Fruit fly (Drosophila melanogaster) whole organism, embryonic: ENCODE data around the gene Mms19.

ENCODE experiments used
- BEAF-32 ChIP-seq: fragments of 200-800 bp; sonication (Bioruptor generic); optimal IDR thresholded peaks from 3 replicates; lab custom pipeline; 2017; ENCODE audit warnings: missing biosample characterization, missing genetic modification characterization, mild to moderate bottlenecking, moderate library complexity, missing genetic modification reagents
- Bteb2 ChIP-seq: fragments of 200-800 bp; sonication (Bioruptor generic); optimal IDR thresholded peaks from 2 replicates; lab custom pipeline; 2016; ENCODE audit warnings: missing biosample characterization, missing genetic modification characterization
- CG13624 ChIP-seq: fragments of 200-800 bp; sonication (Bioruptor generic); optimal IDR thresholded peaks from 2 replicates; lab custom pipeline; 2016; ENCODE audit warnings: missing biosample characterization, missing genetic modification characterization
- CG14860 ChIP-seq: fragments of 200-800 bp; sonication (Bioruptor generic); IDR thresholded peaks from 3 replicates; pipeline ENCODE4 v1.3.6; 2022; ENCODE audit warnings: missing biosample characterization, missing genetic modification characterization; ENCODE audit not compliant: partially characterized antibody
- CG14965 ChIP-seq: fragments of 200-800 bp; sonication (Bioruptor generic); optimal IDR thresholded peaks from 2 replicates; lab custom pipeline; 2016; ENCODE audit warnings: missing biosample characterization, missing genetic modification characterization, borderline replicate concordance
- CG15011 ChIP-seq: fragments of 200-800 bp; sonication (Bioruptor generic); optimal IDR thresholded peaks from 3 replicates; lab custom pipeline; 2018; ENCODE audit warnings: missing biosample characterization, mild to moderate bottlenecking, missing genetic modification characterization
- CG1647 ChIP-seq: fragments of 200-800 bp; sonication (Bioruptor generic); optimal IDR thresholded peaks from 3 replicates; lab custom pipeline; 2016; ENCODE audit warnings: missing biosample characterization, missing genetic modification characterization
- CG1832 ChIP-seq: fragments of 200-800 bp; sonication (Bioruptor generic); optimal IDR thresholded peaks from 2 replicates; lab custom pipeline; 2017; ENCODE audit warnings: missing biosample characterization, mild to moderate bottlenecking, missing genetic modification characterization, inconsistent platforms
- CG2129 ChIP-seq: fragments of 200-800 bp; sonication (Bioruptor generic); IDR thresholded peaks from 2 replicates; pipeline ENCODE4 v1.3.6; 2022; ENCODE audit warnings: missing biosample characterization, missing genetic modification characterization; ENCODE audit not compliant: partially characterized antibody
- CG4360 ChIP-seq: fragments of 200-800 bp; sonication (Bioruptor generic); IDR thresholded peaks from 2 replicates; pipeline ENCODE4 v1.3.6; 2022; ENCODE audit warnings: missing biosample characterization, missing genetic modification characterization
- CG6683 ChIP-seq: fragments of 200-800 bp; sonication (Bioruptor generic); optimal IDR thresholded peaks from 2 replicates; lab custom pipeline; 2017; ENCODE audit warnings: missing biosample characterization, mild to moderate bottlenecking, missing genetic modification characterization, missing genetic modification reagents
- CG6791 ChIP-seq: fragments of 200-800 bp; sonication (Bioruptor generic); IDR thresholded peaks from 3 replicates; pipeline ENCODE4 v1.3.6; 2022; ENCODE audit warnings: missing biosample characterization, missing genetic modification characterization; ENCODE audit not compliant: partially characterized antibody
- CG7556 ChIP-seq: fragments of 200-800 bp; sonication (Bioruptor generic); optimal IDR thresholded peaks from 2 replicates; lab custom pipeline; 2017; ENCODE audit warnings: missing biosample characterization, mild to moderate bottlenecking, missing genetic modification characterization
- CG8478 ChIP-seq: fragments of >200 bp; optimal IDR thresholded peaks from 2 replicates; lab custom pipeline; 2018
- CG9437 ChIP-seq: fragments of 200-800 bp; sonication (Bioruptor generic); optimal IDR thresholded peaks from 2 replicates; lab custom pipeline; 2018; ENCODE audit warnings: missing biosample characterization, mild to moderate bottlenecking, missing genetic modification characterization
- CG9797 ChIP-seq: fragments of 200-800 bp; sonication (Bioruptor generic); optimal IDR thresholded peaks from 3 replicates; lab custom pipeline; 2018; ENCODE audit warnings: missing biosample characterization, mild to moderate bottlenecking, missing genetic modification characterization
- Dref ChIP-seq: fragments of 200-800 bp; sonication (Bioruptor generic); IDR thresholded peaks from 2 replicates; pipeline ENCODE4 v1.3.6; 2022; ENCODE audit warnings: missing biosample characterization, missing genetic modification characterization
- Fer1 ChIP-seq: fragments of 200-800 bp; sonication (Bioruptor generic); optimal IDR thresholded peaks from 2 replicates; lab custom pipeline; 2017; ENCODE audit warnings: missing biosample characterization, mild to moderate bottlenecking, missing genetic modification characterization
- HmgZ ChIP-seq: fragments of 200-800 bp; sonication (Bioruptor generic); optimal IDR thresholded peaks from 2 replicates; lab custom pipeline; 2018; ENCODE audit warnings: missing biosample characterization, mild to moderate bottlenecking, missing genetic modification characterization
- Jarid2 ChIP-seq: fragments of 200-800 bp; sonication (Bioruptor generic); optimal IDR thresholded peaks from 3 replicates; lab custom pipeline; 2017; ENCODE audit warnings: mild to moderate bottlenecking, missing biosample characterization, missing genetic modification reagents, missing genetic modification characterization
- Max ChIP-seq: fragments of 200-800 bp; sonication (Bioruptor generic); optimal IDR thresholded peaks from 2 replicates; lab custom pipeline; 2016; ENCODE audit warnings: missing biosample characterization, mild to moderate bottlenecking, missing genetic modification characterization
- Myb ChIP-seq: fragments of 200-800 bp; sonication (Bioruptor generic); optimal IDR thresholded peaks from 2 replicates; lab custom pipeline; 2016; ENCODE audit warnings: missing biosample characterization, missing genetic modification characterization
- NK7.1 ChIP-seq: fragments of 200-800 bp; sonication (Bioruptor generic); optimal IDR thresholded peaks from 3 replicates; lab custom pipeline; 2016; ENCODE audit warnings: missing biosample characterization, missing genetic modification characterization
- Nf-YB ChIP-seq: fragments of 200-800 bp; sonication (Bioruptor generic); optimal IDR thresholded peaks from 3 replicates; lab custom pipeline; 2019; ENCODE audit warnings: missing biosample characterization, mild to moderate bottlenecking, missing genetic modification characterization, moderate library complexity
- Optix ChIP-seq: fragments of 200-800 bp; sonication (Bioruptor generic); IDR thresholded peaks from 3 replicates; pipeline ENCODE4 v1.3.6; 2022; ENCODE audit warnings: missing biosample characterization, missing genetic modification characterization
- Rfx ChIP-seq: fragments of 200-800 bp; sonication (Bioruptor generic); IDR thresholded peaks from 2 replicates; pipeline ENCODE4 v1.3.6; 2022; ENCODE audit warnings: missing biosample characterization, missing genetic modification characterization
- amos ChIP-seq: fragments of 200-800 bp; sonication (Bioruptor generic); IDR thresholded peaks from 2 replicates; pipeline ENCODE4 v1.3.6; 2022; ENCODE audit warnings: missing biosample characterization, missing genetic modification characterization; ENCODE audit not compliant: partially characterized antibody
- ap ChIP-seq: fragments of 200-800 bp; sonication (Bioruptor generic); IDR thresholded peaks from 2 replicates; pipeline ENCODE4 v1.3.6; 2022; ENCODE audit warnings: missing biosample characterization, missing genetic modification characterization
- bab2 ChIP-seq: fragments of 200-800 bp; sonication (Bioruptor generic); optimal IDR thresholded peaks from 2 replicates; lab custom pipeline; 2016; ENCODE audit warnings: missing biosample characterization, missing genetic modification characterization
- cas ChIP-seq: fragments of 200-800 bp; sonication (Bioruptor generic); IDR thresholded peaks from 2 replicates; pipeline ENCODE4 v1.3.6; 2022; ENCODE audit warnings: missing biosample characterization, missing genetic modification characterization
- crol ChIP-seq: fragments of 200-800 bp; sonication (Bioruptor generic); IDR thresholded peaks from 2 replicates; pipeline ENCODE4 v1.3.6; 2022; ENCODE audit warnings: missing biosample characterization, missing genetic modification characterization
- da ChIP-seq: fragments of 200-800 bp; sonication (Bioruptor generic); optimal IDR thresholded peaks from 2 replicates; lab custom pipeline; 2016; ENCODE audit warnings: missing biosample characterization, missing genetic modification characterization
- dati ChIP-seq: fragments of 200-800 bp; sonication (Bioruptor generic); IDR thresholded peaks from 2 replicates; pipeline ENCODE4 v1.3.6; 2022; ENCODE audit warnings: missing biosample characterization, missing genetic modification characterization
- dpn ChIP-seq, 2 experiments: fragments of 200-800 bp; sonication (Bioruptor generic); optimal IDR thresholded peaks; 3 replicates each; lab custom pipeline; 2016; ENCODE audit warnings: missing biosample characterization in 2 of 2, missing genetic modification characterization in 2 of 2
- en ChIP-seq: fragments of 200-800 bp; sonication (Bioruptor generic); optimal IDR thresholded peaks from 2 replicates; lab custom pipeline; 2016; ENCODE audit warnings: missing biosample characterization, missing genetic modification characterization
- esg ChIP-seq: fragments of 200-800 bp; sonication (Bioruptor generic); conservative IDR thresholded peaks from 2 replicates; pipeline ENCODE4 v1.3.6; 2022; ENCODE audit warnings: missing biosample characterization, missing genetic modification characterization
- ewg ChIP-seq: fragments of 200-800 bp; sonication (Bioruptor generic); optimal IDR thresholded peaks from 3 replicates; lab custom pipeline; 2017; ENCODE audit warnings: mild to moderate bottlenecking, missing biosample characterization, missing genetic modification reagents, missing genetic modification characterization
- gce ChIP-seq: fragments of 200-800 bp; sonication (Bioruptor generic); IDR thresholded peaks from 3 replicates; pipeline ENCODE4 v1.3.6; 2022; ENCODE audit warnings: missing biosample characterization, missing genetic modification characterization
- gt ChIP-seq: fragments of 200-800 bp; sonication (Bioruptor generic); IDR thresholded peaks from 2 replicates; pipeline ENCODE4 v1.3.6; 2022; ENCODE audit warnings: missing biosample characterization, missing genetic modification characterization
- klu ChIP-seq: fragments of 200-800 bp; sonication (Bioruptor generic); IDR thresholded peaks from 2 replicates; pipeline ENCODE4 v1.3.6; 2022; ENCODE audit warnings: missing biosample characterization, missing genetic modification characterization
- lbe ChIP-seq: fragments of 200-800 bp; sonication (Bioruptor generic); optimal IDR thresholded peaks from 2 replicates; lab custom pipeline; 2016; ENCODE audit warnings: missing biosample characterization, mild to moderate bottlenecking, missing genetic modification characterization
- prd ChIP-seq, 3 experiments: fragments of >200 bp in 2 of 3; fragments of 200-800 bp in 1 of 3; sonication (Bioruptor generic) in 1 of 3; optimal IDR thresholded peaks in 2 of 3; IDR thresholded peaks in 1 of 3; 2 replicates in 2 of 3; 3 replicates in 1 of 3; pipeline versions ENCODE4 v1.3.6 to Lab custom; 2017 to 2022; ENCODE audit warnings: missing biosample characterization in 1 of 3, missing genetic modification characterization in 1 of 3
- row ChIP-seq: fragments of 200-800 bp; sonication (Bioruptor generic); IDR thresholded peaks from 3 replicates; pipeline ENCODE4 v1.3.6; 2022; ENCODE audit warnings: missing biosample characterization, missing genetic modification characterization
- sc ChIP-seq, 3 experiments: fragments of >200 bp in 2 of 3; fragments of 200-800 bp in 1 of 3; sonication (Bioruptor generic) in 1 of 3; optimal IDR thresholded peaks; 2 replicates in 2 of 3; 3 replicates in 1 of 3; lab custom pipeline; 2017; ENCODE audit warnings: mild to moderate bottlenecking in 1 of 3, missing biosample characterization in 1 of 3, missing genetic modification characterization in 1 of 3, missing genetic modification reagents in 1 of 3
- slou ChIP-seq: fragments of 200-800 bp; sonication (Bioruptor generic); optimal IDR thresholded peaks from 3 replicates; lab custom pipeline; 2016; ENCODE audit warnings: missing biosample characterization, missing genetic modification characterization
- ssp ChIP-seq: fragments of 200-800 bp; sonication (Bioruptor generic); IDR thresholded peaks from 2 replicates; pipeline ENCODE4 v1.3.6; 2022; ENCODE audit warnings: missing biosample characterization, missing genetic modification characterization
- tll ChIP-seq, 2 experiments: fragments of 200-800 bp in 1 of 2; fragments of >200 bp in 1 of 2; sonication (Bioruptor generic) in 1 of 2; optimal IDR thresholded peaks; 2 replicates each; lab custom pipeline; 2017 to 2019; ENCODE audit warnings: missing biosample characterization in 2 of 2, missing genetic modification characterization in 2 of 2, mild to moderate bottlenecking in 1 of 2, moderate library complexity in 1 of 2
- tna ChIP-seq: fragments of 200-800 bp; sonication (Bioruptor generic); IDR thresholded peaks from 2 replicates; pipeline ENCODE4 v1.3.6; 2022; ENCODE audit warnings: missing biosample characterization, missing genetic modification characterization; ENCODE audit not compliant: partially characterized antibody
- wek ChIP-seq: fragments of 200-800 bp; sonication (Bioruptor generic); optimal IDR thresholded peaks from 3 replicates; lab custom pipeline; 2018; ENCODE audit warnings: missing biosample characterization, mild to moderate bottlenecking, missing genetic modification characterization, moderate library complexity

Gene Mms19

dm6 chr3R:5251243-5251865, 19.0 kb downstream of the Mms19 start, which contains the start of gene CtsF (continued):
- TF ChIP-seq Rfx (GFP tag; lab: Robert Waterston, UW) (peak; percentile 60), klu (no peak), CG6683 (GFP tag; lab: Kevin White, UChicago) (peak; percentile 15), row (peak; percentile 57; the same call in 1 of the 3 replicates), Fer1 (GFP tag; lab: Kevin White, UChicago) (peak; percentile 68), bab2 (no peak), da (GFP tag; lab: Kevin White, UChicago) (no peak), sc (optimal IDR thresholded peaks at IDR 0.05; lab: Kevin White, UChicago) (no peak), sc (GFP tag; optimal IDR thresholded peaks at IDR 0.05; lab: Kevin White, UChicago) (no peak), CG6791 (GFP tag; lab: Robert Waterston, UW) (peak; percentile 100), CG14860 (GFP tag; lab: Robert Waterston, UW) (peak; percentile 100), Jarid2 (GFP tag; lab: Kevin White, UChicago) (peak; percentile 61), ssp (GFP tag; lab: Robert Waterston, UW) (0 out of 2 replicates have a peak, but pooled peaks have one; percentile 20), CG7556 (GFP tag; lab: Kevin White, UChicago) (peak; percentile 6), CG8478 (lab: Kevin White, UChicago) (peak; percentile 93), CG9797 (peak; percentile 39), dati (GFP tag; lab: Robert Waterston, UW) (no peak), ewg (GFP tag; lab: Kevin White, UChicago) (peak; percentile 4), wek (no peak), HmgZ (tag; lab: Kevin White, UChicago) (peak; percentile 78), prd (optimal IDR thresholded peaks at IDR 0.05; lab: Kevin White, UChicago) (no peak), prd (GFP tag; IDR thresholded peaks at IDR 0.05; lab: Robert Waterston, UW) (no peak), CG14965 (no peak), Optix (GFP tag; lab: Robert Waterston, UW) (no peak), CG1832 (GFP tag; lab: Kevin White, UChicago) (peak; percentile 84), CG4360 (peak; percentile 45), en (GFP tag; lab: Kevin White, UChicago) (no peak), esg (no peak), CG15011 (GFP tag; lab: Kevin White, UChicago) (no peak), Dref (GFP tag; lab: Robert Waterston, UW) (peak; percentile 100), gce (GFP tag; lab: Robert Waterston, UW) (no peak), tll (GFP tag; optimal IDR thresholded peaks at IDR 0.05; lab: Kevin White, UChicago) (no peak), CG2129 (peak; percentile 93), BEAF-32 (GFP tag; lab: Kevin White, UChicago) (peak; percentile 98), Nf-YB (GFP tag; lab: Kevin White, UChicago) (no peak), cas (GFP tag; lab: Robert Waterston, UW) (no peak), gt (no peak), slou (GFP tag; lab: Kevin White, UChicago) (no peak), crol (GFP tag; lab: Robert Waterston, UW) (peak; percentile 87), CG9437 (GFP tag; lab: Kevin White, UChicago) (no peak), CG1647 (no peak), Bteb2 (GFP tag; lab: Kevin White, UChicago) (no peak), lbe (peak; percentile 67), CG13624 (GFP tag; lab: Kevin White, UChicago) (peak; percentile 40), tna (GFP tag; lab: Robert Waterston, UW) (peak; percentile 100), NK7.1 (GFP tag; lab: Kevin White, UChicago) (peak; percentile 8), ap (GFP tag; lab: Robert Waterston, UW) (no peak), Myb (GFP tag; lab: Kevin White, UChicago) (peak; percentile 78), amos (GFP tag; lab: Robert Waterston, UW) (peak; percentile 99), dpn (GFP tag; optimal IDR thresholded peaks at IDR 0.05; lab: Kevin White, UChicago) (peak; percentile 20 to 25), Max (GFP tag; lab: Kevin White, UChicago) (no peak)
